Worm (Caenorhabditis elegans) whole organism, L2 larva: ENCODE measurements around the gene T12A7.9.

Source experiments
- Y55F3AM.14 ChIP-seq: fragments of 200-800 bp; sonication (Bioruptor generic); optimal IDR thresholded peaks from 2 replicates; lab custom pipeline; 2018; ENCODE audit warnings: mild to moderate bottlenecking, missing genetic modification characterization, missing compliant biosample characterization
- alr-1 ChIP-seq: fragments of 150-350 bp; optimal IDR thresholded peaks from 2 replicates; lab custom pipeline; 2014; ENCODE audit warnings: missing biosample characterization, missing genetic modification characterization
- unc-39 ChIP-seq: fragments of 150-350 bp; optimal IDR thresholded peaks from 2 replicates; lab custom pipeline; 2014; ENCODE audit warnings: missing biosample characterization, missing genetic modification characterization
- ztf-1 ChIP-seq: fragments of 200-800 bp; sonication (Bioruptor generic); conservative IDR thresholded peaks from 2 replicates; pipeline ENCODE4 v1.3.6; 2022; ENCODE audit warnings: missing genetic modification characterization, missing compliant biosample characterization

DNA sequence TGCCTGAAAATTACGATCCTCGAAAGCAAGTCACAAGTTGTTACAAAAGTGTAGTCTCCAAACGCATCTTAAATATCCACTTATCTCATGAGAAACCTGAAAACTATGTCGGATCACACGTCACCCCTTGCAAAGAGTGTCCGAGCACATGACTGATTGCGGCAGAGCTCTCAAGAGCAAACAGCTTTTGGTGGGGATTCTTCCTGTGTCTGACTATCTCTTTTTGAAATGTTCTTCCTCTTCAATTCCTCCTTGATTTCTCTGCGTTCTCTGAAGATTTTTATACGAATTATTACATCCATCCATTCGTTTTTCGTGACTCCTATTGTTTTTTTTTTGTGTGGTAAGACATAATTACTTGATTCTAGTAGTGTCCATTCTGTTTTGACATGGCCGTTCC is 7.0 kb downstream of the T12A7.9 start, which contains the start of gene T12A7.6:
- no peak for TF ChIP-seq unc-39 (tag; lab: Kevin White, UChicago)
- TF ChIP-seq Y55F3AM.14 = no peak
- no peak for TF ChIP-seq ztf-1 (GFP tag; lab: Robert Waterston, UW)
- no peak for TF ChIP-seq alr-1 (tag; lab: Kevin White, UChicago)
